Worm (Caenorhabditis elegans) whole organism, late embryonic: Measurements from ENCODE around the gene R09E10.8.
"Not testable (repeated sequence)": the region's sequence is repeated elsewhere in the genome, so short reads cannot be mapped to it uniquely, and the experiment has no call there.

Experiments used
- F13H6.1 ChIP-seq: sonication (generic microtip); optimal IDR thresholded peaks from 2 replicates; lab custom pipeline; 2016; ENCODE audit warnings: missing genetic modification characterization, missing compliant biosample characterization
- K02D7.2 ChIP-seq: sonication (generic microtip); optimal IDR thresholded peaks from 2 replicates; lab custom pipeline; 2017; ENCODE audit warnings: mild to moderate bottlenecking, missing genetic modification characterization, missing compliant biosample characterization
- ahr-1 ChIP-seq: sonication (generic microtip); optimal IDR thresholded peaks from 2 replicates; lab custom pipeline; 2016; ENCODE audit warnings: missing genetic modification characterization, missing compliant biosample characterization
- ceh-14 ChIP-seq: sonication (generic microtip); optimal IDR thresholded peaks from 2 replicates; lab custom pipeline; 2016; ENCODE audit warnings: missing genotype, missing genetic modification characterization, missing compliant biosample characterization
- ceh-18 ChIP-seq: sonication (generic microtip); optimal IDR thresholded peaks from 2 replicates; lab custom pipeline; 2016; ENCODE audit warnings: missing genetic modification characterization, missing compliant biosample characterization
- ceh-19 ChIP-seq: fragments of 200-800 bp; sonication (Bioruptor generic); optimal IDR thresholded peaks from 2 replicates; lab custom pipeline; 2018; ENCODE audit warnings: mild to moderate bottlenecking, missing genetic modification characterization, missing compliant biosample characterization
- ceh-2 ChIP-seq: sonication (generic microtip); optimal IDR thresholded peaks from 2 replicates; lab custom pipeline; 2016; ENCODE audit warnings: missing genotype, missing genetic modification characterization, missing compliant biosample characterization
- ceh-24 ChIP-seq: sonication (generic microtip); optimal IDR thresholded peaks from 2 replicates; lab custom pipeline; 2016; ENCODE audit warnings: mild to moderate bottlenecking, missing genetic modification characterization, missing compliant biosample characterization
- ceh-30 ChIP-seq: fragments of 150-350 bp; optimal IDR thresholded peaks from 2 replicates; lab custom pipeline; 2014; ENCODE audit warnings: missing biosample characterization, missing genetic modification characterization
- ceh-34 ChIP-seq: sonication (generic microtip); optimal IDR thresholded peaks from 2 replicates; lab custom pipeline; 2016; ENCODE audit warnings: mild to moderate bottlenecking, missing genetic modification characterization, missing compliant biosample characterization
- dmd-4 ChIP-seq: sonication (generic microtip); optimal IDR thresholded peaks from 2 replicates; lab custom pipeline; 2016; ENCODE audit warnings: borderline replicate concordance, missing genetic modification characterization, missing compliant biosample characterization
- eyg-1 ChIP-seq: sonication (generic microtip); optimal IDR thresholded peaks from 2 replicates; lab custom pipeline; 2016; ENCODE audit warnings: missing genotype, missing genetic modification characterization, missing compliant biosample characterization
- fax-1 ChIP-seq: sonication (generic microtip); optimal IDR thresholded peaks from 2 replicates; lab custom pipeline; 2016; ENCODE audit warnings: missing genotype, missing genetic modification characterization, missing compliant biosample characterization
- fkh-6 ChIP-seq: sonication (generic microtip); optimal IDR thresholded peaks from 2 replicates; lab custom pipeline; 2016; ENCODE audit warnings: missing genetic modification characterization, missing compliant biosample characterization
- hlh-13 ChIP-seq: fragments of 200-800 bp; sonication (Bioruptor generic); optimal IDR thresholded peaks from 2 replicates; lab custom pipeline; 2018; ENCODE audit warnings: mild to moderate bottlenecking, missing genetic modification characterization, missing compliant biosample characterization
- hlh-15 ChIP-seq: sonication (generic microtip); optimal IDR thresholded peaks from 2 replicates; lab custom pipeline; 2016; ENCODE audit warnings: missing genetic modification characterization, missing compliant biosample characterization
- hlh-30 ChIP-seq: sonication (generic microtip); optimal IDR thresholded peaks from 2 replicates; lab custom pipeline; 2017; ENCODE audit warnings: antibody characterized with exemption, missing genetic modification characterization, missing compliant biosample characterization; ENCODE audit not compliant: insufficient read depth
- hlh-6 ChIP-seq: sonication (generic microtip); optimal IDR thresholded peaks from 2 replicates; lab custom pipeline; 2016; ENCODE audit warnings: missing genotype, missing genetic modification characterization, missing compliant biosample characterization
- lim-6 ChIP-seq: sonication (generic microtip); optimal IDR thresholded peaks from 2 replicates; lab custom pipeline; 2016; ENCODE audit warnings: missing genetic modification characterization, missing compliant biosample characterization
- madf-2 ChIP-seq: sonication (generic microtip); optimal IDR thresholded peaks from 2 replicates; lab custom pipeline; 2017; ENCODE audit warnings: missing genetic modification characterization, missing compliant biosample characterization
- npax-4 ChIP-seq: sonication (generic microtip); optimal IDR thresholded peaks from 2 replicates; lab custom pipeline; 2016; ENCODE audit warnings: missing genetic modification characterization, missing compliant biosample characterization
- odd-2 ChIP-seq: sonication (generic microtip); optimal IDR thresholded peaks from 2 replicates; lab custom pipeline; 2017; ENCODE audit warnings: antibody characterized with exemption, mild to moderate bottlenecking, missing genetic modification characterization, missing compliant biosample characterization
- pax-1 ChIP-seq: fragments of 150-350 bp; optimal IDR thresholded peaks from 2 replicates; lab custom pipeline; 2014; ENCODE audit warnings: missing biosample characterization, missing genetic modification characterization
- pros-1 ChIP-seq: fragments of 150-350 bp; optimal IDR thresholded peaks from 2 replicates; lab custom pipeline; 2014; ENCODE audit warnings: missing biosample characterization, missing genetic modification reagents, missing genetic modification characterization
- ref-2 ChIP-seq: sonication (generic microtip); optimal IDR thresholded peaks from 2 replicates; lab custom pipeline; 2016; ENCODE audit warnings: missing genetic modification characterization, missing compliant biosample characterization
- rnt-1 ChIP-seq: sonication (generic microtip); optimal IDR thresholded peaks from 2 replicates; lab custom pipeline; 2016; ENCODE audit warnings: missing genetic modification characterization, missing compliant biosample characterization
- sox-4 ChIP-seq: sonication (generic microtip); optimal IDR thresholded peaks from 2 replicates; lab custom pipeline; 2017; ENCODE audit warnings: mild to moderate bottlenecking, missing genetic modification characterization, inconsistent platforms, missing compliant biosample characterization
- tbx-2 ChIP-seq: sonication (generic microtip); optimal IDR thresholded peaks from 2 replicates; lab custom pipeline; 2016; ENCODE audit warnings: missing genetic modification characterization, missing compliant biosample characterization
- tbx-7 ChIP-seq: sonication (generic microtip); optimal IDR thresholded peaks from 2 replicates; lab custom pipeline; 2016; ENCODE audit warnings: missing genotype, missing genetic modification characterization, missing compliant biosample characterization
- ttx-3 ChIP-seq: sonication (generic microtip); optimal IDR thresholded peaks from 2 replicates; lab custom pipeline; 2016; ENCODE audit warnings: missing genetic modification reagents, missing genetic modification characterization, missing compliant biosample characterization
- unc-86 ChIP-seq: sonication (generic microtip); optimal IDR thresholded peaks from 2 replicates; lab custom pipeline; 2016; ENCODE audit warnings: missing genetic modification characterization, missing compliant biosample characterization
- zip-5 ChIP-seq: sonication (generic microtip); optimal IDR thresholded peaks from 2 replicates; lab custom pipeline; 2016; ENCODE audit warnings: missing genetic modification characterization, missing compliant biosample characterization

R09E10.8 gene

ce11 chrIV:10322650-10323049 is 12.4 kb upstream of the R09E10.8 start, which contains the start of gene R09E10.1:
Gene R09E10.1, minus strand, starts transcription at chrIV:10322750.
- TF ChIP-seq dmd-4, K02D7.2, fkh-6 (tag; lab: Kevin White, UChicago): not testable (repeated sequence)

- TF ChIP-seq sox-4 (tag; lab: Kevin White, UChicago) (no peak), lim-6 (tag; lab: Kevin White, UChicago) (no peak), madf-2 (tag; lab: Kevin White, UChicago) (no peak), hlh-30 (tag; lab: Kevin White, UChicago) (no peak), hlh-6 (tag; lab: Kevin White, UChicago) (no peak), eyg-1 (tag; lab: Kevin White, UChicago) (no peak), hlh-13 (no peak), ceh-2 (tag; lab: Kevin White, UChicago) (no peak)
These were observed 8.0 kb upstream of the R09E10.8 start, which contains the start of gene R09E10.2 for ce11 chrIV:10318199-10318598. Gene R09E10.2, minus strand, starts transcription at chrIV:10318299.

ce11 chrIV:10313565-10313964 is 3.3 kb upstream of the R09E10.8 start, which contains the start of gene acs-18:
Gene acs-18, minus strand, starts transcription at chrIV:10313665.
- TF ChIP-seq ceh-24 (tag; lab: Kevin White, UChicago) (no peak), ref-2 (tag; lab: Kevin White, UChicago) (no peak), ceh-30 (tag; lab: Kevin White, UChicago) (no peak), ceh-18 (tag; lab: Kevin White, UChicago) (no peak), npax-4 (tag; lab: Kevin White, UChicago) (no peak)

ce11 chrIV:10311115-10311514 is 886 bp upstream of the R09E10.8 start:
- TF ChIP-seq tbx-7 (tag; lab: Kevin White, UChicago) = no peak

ce11 chrIV:10304383-10304782 is 5.8 kb downstream of the R09E10.8 start:
- TF ChIP-seq ttx-3 (tag; lab: Kevin White, UChicago) (no peak), pax-1 (tag; lab: Kevin White, UChicago) (peak; percentile 94)

- TF ChIP-seq fax-1 (tag; lab: Kevin White, UChicago) (no peak), ceh-19 (GFP tag; lab: Kevin White, UChicago) (no peak), hlh-15 (tag; lab: Kevin White, UChicago) (no peak), eyg-1 (tag; lab: Kevin White, UChicago) (no peak), pros-1 (no peak), rnt-1 (tag; lab: Kevin White, UChicago) (no peak), ttx-3 (tag; lab: Kevin White, UChicago) (no peak), ceh-14 (no peak), zip-5 (tag; lab: Kevin White, UChicago) (no peak), F13H6.1 (tag; lab: Kevin White, UChicago) (no peak), tbx-2 (no peak), ahr-1 (no peak), ceh-34 (no peak), odd-2 (tag; lab: Kevin White, UChicago) (no peak), hlh-13 (no peak)
These were observed 8.0 kb downstream of the R09E10.8 start, which contains the start of gene R09E10.5 for ce11 chrIV:10302203-10302602. Gene R09E10.5, minus strand, starts transcription at chrIV:10302303.

- TF ChIP-seq unc-86 (tag; lab: Kevin White, UChicago) = no peak
- TF ChIP-seq ceh-30 (tag; lab: Kevin White, UChicago) = no peak
These were observed 14.2 kb downstream of the R09E10.8 start for ce11 chrIV:10296036-10296435.
